Worm (Caenorhabditis elegans) whole organism, L2 larva: ENCODE results near the gene rpl-7A.
"Not testable (repeated sequence)": the region's sequence is repeated elsewhere in the genome, so short reads cannot be mapped to it uniquely, and the experiment has no call there.

Source experiments
- ama-1 ChIP-seq: fragments of 150-350 bp; optimal IDR thresholded peaks from 2 replicates; lab custom pipeline; 2018; ENCODE audit warnings: inconsistent platforms
- unc-39 ChIP-seq: fragments of 150-350 bp; optimal IDR thresholded peaks from 2 replicates; lab custom pipeline; 2014; ENCODE audit warnings: missing biosample characterization, missing genetic modification characterization

- not testable (repeated sequence) for TF ChIP-seq unc-39 (tag; lab: Kevin White, UChicago); ama-1
Measured at ce11 chrIV:4348146-4348545, 42.2 kb downstream of the rpl-7A start, which contains the start of gene W03B1.5.
